Comparison of ENCODE assay signal across 3 worm cellular contexts in genomic region chrIII:9443417-9444027, ce11.
TF ChIP-seq lines count a peak whose summit lies in the region.

Gene pir-2 (minus strand): TSS chrIII:9443634.

TF ChIP-seq in whole organism, L2 larva, 48 proteins besides CTCF, POLR2A, EP300 and RAD21 (continued from another document):
- TF ChIP-seq nhr-25 (tag; optimal IDR thresholded peaks at IDR 0.05; lab: Kevin White, UChicago) = peak; percentile 68
- TF ChIP-seq nhr-23 (tag; optimal IDR thresholded peaks at IDR 0.05; lab: Kevin White, UChicago) = no peak
- peak; percentile 65 for TF ChIP-seq ama-1 (optimal IDR thresholded peaks at IDR 0.05; lab: Kevin White, UChicago)
- no peak for TF ChIP-seq dmd-4 (tag; optimal IDR thresholded peaks at IDR 0.05; lab: Kevin White, UChicago)
- no peak for TF ChIP-seq nhr-77 (tag; optimal IDR thresholded peaks at IDR 0.05; lab: Kevin White, UChicago)
- peak; percentile 92 for TF ChIP-seq nhr-129 (tag; optimal IDR thresholded peaks at IDR 0.05; lab: Kevin White, UChicago)
- TF ChIP-seq aly-2 (tag; optimal IDR thresholded peaks at IDR 0.05; lab: Kevin White, UChicago) = no peak
- no peak for TF ChIP-seq elt-3 (tag; optimal IDR thresholded peaks at IDR 0.05; lab: Kevin White, UChicago)
- TF ChIP-seq lsy-2 (tag; optimal IDR thresholded peaks at IDR 0.05; lab: Kevin White, UChicago) = peak; percentile 70 to 93
- TF ChIP-seq nhr-6 (tag; optimal IDR thresholded peaks at IDR 0.05; lab: Kevin White, UChicago) = peak; percentile 41
- peak; percentile 79 for TF ChIP-seq snpc-4 (tag; optimal IDR thresholded peaks at IDR 0.05; lab: Kevin White, UChicago)
- TF ChIP-seq sma-9 (GFP tag; optimal IDR thresholded peaks at IDR 0.05; lab: Kevin White, UChicago) = peak; percentile 81
- TF ChIP-seq sma-9 (tag; optimal IDR thresholded peaks at IDR 0.05; lab: Kevin White, UChicago) = no peak
- TF ChIP-seq sma-3 (GFP tag; optimal IDR thresholded peaks at IDR 0.05; lab: Kevin White, UChicago) = peak; percentile 78
- no peak for TF ChIP-seq lin-39 (tag; optimal IDR thresholded peaks at IDR 0.05; lab: Kevin White, UChicago)
- TF ChIP-seq fos-1 (tag; optimal IDR thresholded peaks at IDR 0.05; lab: Kevin White, UChicago) = peak; percentile 57
- no peak for TF ChIP-seq unc-62 (GFP tag; optimal IDR thresholded peaks at IDR 0.05; lab: Kevin White, UChicago)
- peak; percentile 74 for TF ChIP-seq nhr-21 (tag; optimal IDR thresholded peaks at IDR 0.05; lab: Kevin White, UChicago)
- TF ChIP-seq gmeb-1 (tag; optimal IDR thresholded peaks at IDR 0.05; lab: Kevin White, UChicago) = peak; percentile 92
- peak; percentile 77 for TF ChIP-seq mab-5 (tag; optimal IDR thresholded peaks at IDR 0.05; lab: Kevin White, UChicago)
- TF ChIP-seq C34F6.9 (tag; optimal IDR thresholded peaks at IDR 0.05; lab: Kevin White, UChicago) = peak; percentile 74
- peak; percentile 27 for TF ChIP-seq blmp-1 (tag; optimal IDR thresholded peaks at IDR 0.05; lab: Kevin White, UChicago; ENCODE audit: insufficient read depth)
- TF ChIP-seq zag-1 (tag; optimal IDR thresholded peaks at IDR 0.05; lab: Kevin White, UChicago) = peak; percentile 74
- TF ChIP-seq ztf-4 (tag; optimal IDR thresholded peaks at IDR 0.05; lab: Kevin White, UChicago) = peak; percentile 63
- TF ChIP-seq skn-1 (tag; optimal IDR thresholded peaks at IDR 0.05; lab: Kevin White, UChicago) = no peak
TF ChIP-seq in whole organism, L2 larva: peak in this region for 26.

TF ChIP-seq in whole organism, L4 larva, 104 proteins besides CTCF, POLR2A, EP300 and RAD21 (continued from another document and continues in another):
- peak; percentile 29 for TF ChIP-seq duxl-1 (tag; optimal IDR thresholded peaks at IDR 0.05; lab: Kevin White, UChicago; ENCODE audit: poor library complexity)
- TF ChIP-seq Y48G9A.11 (GFP tag; IDR thresholded peaks at IDR 0.05; lab: Robert Waterston, UW) = no peak
- no peak for TF ChIP-seq ztf-11 (tag; optimal IDR thresholded peaks at IDR 0.05; lab: Kevin White, UChicago)
- no peak for TF ChIP-seq attf-4 (tag; optimal IDR thresholded peaks at IDR 0.05; lab: Kevin White, UChicago)
- TF ChIP-seq pqm-1 (tag; optimal IDR thresholded peaks at IDR 0.05; lab: Kevin White, UChicago) = no peak
- TF ChIP-seq nhr-111 (GFP tag; optimal IDR thresholded peaks at IDR 0.05; lab: Kevin White, UChicago) = no peak
- peak; percentile 43 for TF ChIP-seq unc-130 (GFP tag; optimal IDR thresholded peaks at IDR 0.05; lab: Kevin White, UChicago)
- no peak for TF ChIP-seq zip-11 (GFP tag; IDR thresholded peaks at IDR 0.05; lab: Robert Waterston, UW)
- 0 out of 2 replicates have a peak, but pooled peaks have one; percentile 44 for TF ChIP-seq nhr-42 (GFP tag; IDR thresholded peaks at IDR 0.05; lab: Robert Waterston, UW)
- no peak for TF ChIP-seq ZK337.2 (GFP tag; IDR thresholded peaks at IDR 0.05; lab: Robert Waterston, UW)
- TF ChIP-seq ZK546.5 (tag; optimal IDR thresholded peaks at IDR 0.05; lab: Kevin White, UChicago) = no peak
- no peak for TF ChIP-seq lin-1 (GFP tag; IDR thresholded peaks at IDR 0.05; lab: Robert Waterston, UW)
- TF ChIP-seq nhr-11 (tag; optimal IDR thresholded peaks at IDR 0.05; lab: Kevin White, UChicago) = peak; percentile 75
- TF ChIP-seq zfp-3 (GFP tag; conservative IDR thresholded peaks at IDR 0.05; lab: Robert Waterston, UW) = no peak
- peak; percentile 71 for TF ChIP-seq aha-1 (tag; lab: Kevin White, UChicago)
- no peak for TF ChIP-seq daf-16 (GFP tag; optimal IDR thresholded peaks at IDR 0.05; lab: Kevin White, UChicago)
- peak; percentile 21 for TF ChIP-seq daf-16 (tag; optimal IDR thresholded peaks at IDR 0.05; lab: Kevin White, UChicago)
- TF ChIP-seq ceh-62 (tag; optimal IDR thresholded peaks at IDR 0.05; lab: Kevin White, UChicago) = no peak
- TF ChIP-seq D1046.2 (GFP tag; IDR thresholded peaks at IDR 0.05; lab: Robert Waterston, UW) = no peak
- TF ChIP-seq ama-1 (optimal IDR thresholded peaks at IDR 0.05; lab: Kevin White, UChicago) = peak; percentile 89
- TF ChIP-seq ztf-7 (tag; optimal IDR thresholded peaks at IDR 0.05; lab: Kevin White, UChicago) = peak; percentile 46
- TF ChIP-seq nhr-10 (tag; optimal IDR thresholded peaks at IDR 0.05; lab: Kevin White, UChicago) = peak; percentile 26
- TF ChIP-seq F10B5.3 (tag; optimal IDR thresholded peaks at IDR 0.05; lab: Kevin White, UChicago) = no peak
- TF ChIP-seq nhr-28 (tag; optimal IDR thresholded peaks at IDR 0.05; lab: Kevin White, UChicago) = peak; percentile 69
- TF ChIP-seq mxl-3 (GFP tag; optimal IDR thresholded peaks at IDR 0.05; lab: Kevin White, UChicago) = peak; percentile 20
- no peak for TF ChIP-seq php-3 (GFP tag; IDR thresholded peaks at IDR 0.05; lab: Robert Waterston, UW)
- no peak for TF ChIP-seq lin-29 (GFP tag; IDR thresholded peaks at IDR 0.05; lab: Robert Waterston, UW)
- peak; percentile 64 to 92 for TF ChIP-seq lsy-2 (tag; optimal IDR thresholded peaks at IDR 0.05; lab: Kevin White, UChicago)
- TF ChIP-seq daf-12 (tag; optimal IDR thresholded peaks at IDR 0.05; lab: Kevin White, UChicago) = no peak
- peak; percentile 50 for TF ChIP-seq set-16 (GFP tag; IDR thresholded peaks at IDR 0.05; lab: Robert Waterston, UW)
- peak; percentile 93 for TF ChIP-seq dpl-1 (GFP tag; optimal IDR thresholded peaks at IDR 0.05; lab: Kevin White, UChicago)
- TF ChIP-seq gei-8 (GFP tag; optimal IDR thresholded peaks at IDR 0.05; lab: Kevin White, UChicago) = no peak
- peak; percentile 38; the same call in 1 of the 2 replicates for TF ChIP-seq ctbp-1 (GFP tag; IDR thresholded peaks at IDR 0.05; lab: Robert Waterston, UW)
- peak; percentile 7 for TF ChIP-seq nhr-48 (tag; optimal IDR thresholded peaks at IDR 0.05; lab: Kevin White, UChicago)
- TF ChIP-seq arid-1 (GFP tag; conservative IDR thresholded peaks at IDR 0.05; lab: Robert Waterston, UW) = peak; percentile 51; the same call in 1 of the 2 replicates
- TF ChIP-seq F26F4.8 (GFP tag; conservative IDR thresholded peaks at IDR 0.05; lab: Robert Waterston, UW) = no peak
- no peak for TF ChIP-seq F49E8.2 (tag; optimal IDR thresholded peaks at IDR 0.05; lab: Kevin White, UChicago; ENCODE audit: borderline replicate concordance)
- TF ChIP-seq nhr-237 (tag; optimal IDR thresholded peaks at IDR 0.05; lab: Kevin White, UChicago) = no peak
- TF ChIP-seq lir-3 (tag; optimal IDR thresholded peaks at IDR 0.05; lab: Kevin White, UChicago) = no peak
- TF ChIP-seq snpc-4 (tag; optimal IDR thresholded peaks at IDR 0.05; lab: Kevin White, UChicago) = no peak
- TF ChIP-seq aly-2 (tag; optimal IDR thresholded peaks at IDR 0.05; lab: Kevin White, UChicago) = no peak
- no peak for TF ChIP-seq dmd-8 (GFP tag; IDR thresholded peaks at IDR 0.05; lab: Robert Waterston, UW)
- no peak for TF ChIP-seq sdz-12 (GFP tag; optimal IDR thresholded peaks at IDR 0.05; lab: Kevin White, UChicago)
- peak; percentile 79 for TF ChIP-seq lin-38 (GFP tag; IDR thresholded peaks at IDR 0.05; lab: Robert Waterston, UW)
- TF ChIP-seq lin-13 (GFP tag; optimal IDR thresholded peaks at IDR 0.05; lab: Kevin White, UChicago) = peak; percentile 60
- TF ChIP-seq hmg-1.1 (GFP tag; IDR thresholded peaks at IDR 0.05; lab: Robert Waterston, UW) = peak; percentile 81
- no peak for TF ChIP-seq lin-39 (tag; optimal IDR thresholded peaks at IDR 0.05; lab: Kevin White, UChicago)
- no peak for TF ChIP-seq nhr-41 (GFP tag; IDR thresholded peaks at IDR 0.05; lab: Robert Waterston, UW)
- TF ChIP-seq madf-9 (GFP tag; conservative IDR thresholded peaks at IDR 0.05; lab: Robert Waterston, UW) = no peak
- peak; percentile 85 for TF ChIP-seq mep-1 (tag; optimal IDR thresholded peaks at IDR 0.05; lab: Kevin White, UChicago)
- no peak for TF ChIP-seq daf-8 (GFP tag; IDR thresholded peaks at IDR 0.05; lab: Robert Waterston, UW)
- TF ChIP-seq egl-43 (GFP tag; IDR thresholded peaks at IDR 0.05; lab: Robert Waterston, UW) = no peak
- TF ChIP-seq nhr-25 (tag; optimal IDR thresholded peaks at IDR 0.05; lab: Kevin White, UChicago; ENCODE audit: borderline replicate concordance, insufficient read depth) = peak; percentile 69
- no peak for TF ChIP-seq lim-7 (GFP tag; IDR thresholded peaks at IDR 0.05; lab: Robert Waterston, UW)
- no peak for TF ChIP-seq zag-1 (tag; optimal IDR thresholded peaks at IDR 0.05; lab: Kevin White, UChicago)
- peak; percentile 69 for TF ChIP-seq T20F7.1 (GFP tag; optimal IDR thresholded peaks at IDR 0.05; lab: Kevin White, UChicago)
- TF ChIP-seq F37D6.2 (tag; optimal IDR thresholded peaks at IDR 0.05; lab: Kevin White, UChicago) = peak; percentile 49

TF ChIP-seq in whole organism, late embryonic, 69 proteins besides CTCF, POLR2A, EP300 and RAD21 (continued from another document):
- TF ChIP-seq fkh-10 (GFP tag; optimal IDR thresholded peaks at IDR 0.05; lab: Kevin White, UChicago) (no peak), pax-1 (tag; optimal IDR thresholded peaks at IDR 0.05; lab: Kevin White, UChicago) (peak; percentile 52), ceh-24 (tag; optimal IDR thresholded peaks at IDR 0.05; lab: Kevin White, UChicago) (no peak), nhr-232 (tag; optimal IDR thresholded peaks at IDR 0.05; lab: Kevin White, UChicago) (no peak), T23F11.4 (GFP tag; optimal IDR thresholded peaks at IDR 0.05; lab: Kevin White, UChicago) (no peak), unc-86 (tag; optimal IDR thresholded peaks at IDR 0.05; lab: Kevin White, UChicago) (no peak), hlh-13 (GFP tag; optimal IDR thresholded peaks at IDR 0.05; lab: Kevin White, UChicago) (no peak), ets-4 (tag; optimal IDR thresholded peaks at IDR 0.05; lab: Kevin White, UChicago) (peak; percentile 19), dmd-4 (tag; optimal IDR thresholded peaks at IDR 0.05; lab: Kevin White, UChicago; ENCODE audit: borderline replicate concordance) (no peak), rnt-1 (tag; optimal IDR thresholded peaks at IDR 0.05; lab: Kevin White, UChicago) (peak; percentile 64), ceh-30 (tag; optimal IDR thresholded peaks at IDR 0.05; lab: Kevin White, UChicago) (peak; percentile 64), ref-2 (tag; optimal IDR thresholded peaks at IDR 0.05; lab: Kevin White, UChicago) (no peak), hlh-30 (tag; optimal IDR thresholded peaks at IDR 0.05; lab: Kevin White, UChicago; ENCODE audit: insufficient read depth) (peak; percentile 72), C08G9.2 (tag; optimal IDR thresholded peaks at IDR 0.05; lab: Kevin White, UChicago) (no peak), nhr-11 (tag; optimal IDR thresholded peaks at IDR 0.05; lab: Kevin White, UChicago) (no peak), ceh-45 (GFP tag; IDR thresholded peaks at IDR 0.05; lab: Robert Waterston, UW) (no peak), pha-4 (tag; optimal IDR thresholded peaks at IDR 0.05; lab: Kevin White, UChicago) (no peak), tbx-2 (tag; optimal IDR thresholded peaks at IDR 0.05; lab: Kevin White, UChicago) (peak; percentile 82), pqm-1 (tag; optimal IDR thresholded peaks at IDR 0.05; lab: Kevin White, UChicago) (no peak), unc-3 (GFP tag; conservative IDR thresholded peaks at IDR 0.05; lab: Robert Waterston, UW) (peak; percentile 38; the same call in 1 of the 2 replicates), unc-3 (tag; optimal IDR thresholded peaks at IDR 0.05; lab: Kevin White, UChicago) (no peak), pha-2 (tag; optimal IDR thresholded peaks at IDR 0.05; lab: Kevin White, UChicago) (peak; percentile 21), dve-1 (tag; optimal IDR thresholded peaks at IDR 0.05; lab: Kevin White, UChicago) (peak; percentile 78), ceh-22 (tag; optimal IDR thresholded peaks at IDR 0.05; lab: Kevin White, UChicago) (no peak), ama-1 (optimal IDR thresholded peaks at IDR 0.05; lab: Kevin White, UChicago) (no peak), syd-9 (tag; optimal IDR thresholded peaks at IDR 0.05; lab: Kevin White, UChicago) (no peak), npax-4 (tag; optimal IDR thresholded peaks at IDR 0.05; lab: Kevin White, UChicago) (no peak), sox-2 (GFP tag; IDR thresholded peaks at IDR 0.05; lab: Robert Waterston, UW) (peak; percentile 26; the same call in 1 of the 2 replicates), unc-55 (GFP tag; optimal IDR thresholded peaks at IDR 0.05; lab: Kevin White, UChicago) (peak; percentile 65), ceh-19 (GFP tag; optimal IDR thresholded peaks at IDR 0.05; lab: Kevin White, UChicago) (no peak), ceh-18 (tag; optimal IDR thresholded peaks at IDR 0.05; lab: Kevin White, UChicago) (peak; percentile 67), che-1 (tag; optimal IDR thresholded peaks at IDR 0.05; lab: Kevin White, UChicago) (no peak), elt-4 (tag; optimal IDR thresholded peaks at IDR 0.05; lab: Kevin White, UChicago) (no peak), lim-6 (tag; optimal IDR thresholded peaks at IDR 0.05; lab: Kevin White, UChicago) (no peak), ztf-16 (tag; optimal IDR thresholded peaks at IDR 0.05; lab: Kevin White, UChicago) (no peak), gmeb-2 (tag; optimal IDR thresholded peaks at IDR 0.05; lab: Kevin White, UChicago) (no peak), eyg-1 (tag; optimal IDR thresholded peaks at IDR 0.05; lab: Kevin White, UChicago) (no peak), Y22D7AL.16 (tag; optimal IDR thresholded peaks at IDR 0.05; lab: Kevin White, UChicago) (no peak), ceh-48 (tag; optimal IDR thresholded peaks at IDR 0.05; lab: Kevin White, UChicago) (peak; percentile 99), tbx-7 (tag; optimal IDR thresholded peaks at IDR 0.05; lab: Kevin White, UChicago) (no peak), ahr-1 (tag; optimal IDR thresholded peaks at IDR 0.05; lab: Kevin White, UChicago) (no peak)
